Fruit fly (Drosophila melanogaster): ENCODE results near the gene GstD4.

DNA sequence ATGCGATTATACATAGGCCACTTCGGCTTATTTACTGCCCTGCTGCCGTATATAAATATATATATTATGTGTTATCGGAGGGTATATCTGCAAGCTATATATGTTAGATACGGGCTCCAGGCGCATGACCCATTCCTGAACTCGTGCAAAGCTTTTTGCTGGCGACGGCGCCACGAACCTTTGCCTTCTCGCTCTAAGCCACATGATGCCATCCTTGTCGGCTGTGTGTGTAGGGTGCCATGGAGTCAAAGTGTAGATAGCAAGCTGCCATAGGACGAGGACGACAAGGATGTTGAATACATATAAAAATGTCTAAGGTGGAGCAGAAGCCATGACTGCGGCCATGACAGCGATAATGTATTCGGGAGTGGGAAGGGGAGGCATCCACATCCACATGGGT is 26.2 kb upstream of the GstD4 start:
- TF ChIP-seq sage (GFP tag; optimal IDR thresholded peaks at IDR 0.05): no peak
- TF ChIP-seq br (GFP tag; optimal IDR thresholded peaks at IDR 0.05): no peak
- TF ChIP-seq Hr83 (GFP tag; optimal IDR thresholded peaks at IDR 0.05; ENCODE audit: poor library complexity, severe bottlenecking): no peak
- TF ChIP-seq lola (GFP tag; optimal IDR thresholded peaks at IDR 0.05): no peak
- TF ChIP-seq pan (optimal IDR thresholded peaks at IDR 0.05): no peak
- no peak for TF ChIP-seq OdsH (GFP tag; optimal IDR thresholded peaks at IDR 0.05)
- no peak for TF ChIP-seq Vsx2 (GFP tag; optimal IDR thresholded peaks at IDR 0.05; ENCODE audit: partially characterized antibody)
- no peak for TF ChIP-seq ey (GFP tag; optimal IDR thresholded peaks at IDR 0.05)
- no peak for TF ChIP-seq dl (GFP tag; optimal IDR thresholded peaks at IDR 0.05; ENCODE audit: insufficient read depth in 1 of 2, partially characterized antibody in 2 of 2)
- TF ChIP-seq Hnf4 (GFP tag; optimal IDR thresholded peaks at IDR 0.05): no peak
- no peak for TF ChIP-seq usp (GFP tag; optimal IDR thresholded peaks at IDR 0.05)
- no peak for TF ChIP-seq dmrt93B (GFP tag; optimal IDR thresholded peaks at IDR 0.05)
- no peak for TF ChIP-seq Hr78 (GFP tag; optimal IDR thresholded peaks at IDR 0.05)
- no peak for TF ChIP-seq psq (GFP tag; optimal IDR thresholded peaks at IDR 0.05)

Data from whole organism, wandering third instar larva.